2 fruit fly cellular contexts compared by ENCODE assay signal in genomic region chr2L:20889857-20890606, dm6.
A peak's percentile ranks its signal among the peaks of the same experiment; 100 is the strongest.
TF ChIP-seq lines count a peak whose summit lies in the region.

No protein-coding gene starts in this region.

TF ChIP-seq in whole organism, embryonic, 481 proteins besides CTCF, POLR2A, EP300 and RAD21 (continued from another document and continues in another):
- TF ChIP-seq CG8765 (GFP tag; IDR thresholded peaks at IDR 0.05; lab: Robert Waterston, UW): no peak
- peak; percentile 51 for TF ChIP-seq kah (GFP tag; optimal IDR thresholded peaks at IDR 0.05; lab: Kevin White, UChicago)
- TF ChIP-seq MBD-R2 (GFP tag; IDR thresholded peaks at IDR 0.05; lab: Robert Waterston, UW): no peak
- peak; percentile 41 for TF ChIP-seq CG18262 (tag; optimal IDR thresholded peaks at IDR 0.05; lab: Kevin White, UChicago)
- no peak for TF ChIP-seq Bteb2 (GFP tag; optimal IDR thresholded peaks at IDR 0.05; lab: Kevin White, UChicago)
- no peak for TF ChIP-seq Lim3 (GFP tag; IDR thresholded peaks at IDR 0.05; lab: Robert Waterston, UW)
- TF ChIP-seq CG17186 (GFP tag; optimal IDR thresholded peaks at IDR 0.05; lab: Kevin White, UChicago): no peak
- no peak; the same call in 2 of the 3 replicates for TF ChIP-seq sr (GFP tag; IDR thresholded peaks at IDR 0.05; lab: Robert Waterston, UW)
- no peak for TF ChIP-seq CG6654 (GFP tag; optimal IDR thresholded peaks at IDR 0.05; lab: Kevin White, UChicago)
- TF ChIP-seq CG16813 (GFP tag; IDR thresholded peaks at IDR 0.05; lab: Robert Waterston, UW; ENCODE audit: partially characterized antibody): no peak
- TF ChIP-seq sima (GFP tag; optimal IDR thresholded peaks at IDR 0.05; lab: Kevin White, UChicago): peak; percentile 29
- TF ChIP-seq klu (GFP tag; IDR thresholded peaks at IDR 0.05; lab: Robert Waterston, UW): no peak
- no peak for TF ChIP-seq CG7928 (GFP tag; optimal IDR thresholded peaks at IDR 0.05; lab: Kevin White, UChicago)
- TF ChIP-seq cas (GFP tag; IDR thresholded peaks at IDR 0.05; lab: Robert Waterston, UW): no peak
- TF ChIP-seq CG15601 (tag; optimal IDR thresholded peaks at IDR 0.05; lab: Kevin White, UChicago): no peak
- no peak for TF ChIP-seq Lhr (GFP tag; optimal IDR thresholded peaks at IDR 0.05; lab: Kevin White, UChicago)
- TF ChIP-seq chinmo (GFP tag; IDR thresholded peaks at IDR 0.05; lab: Robert Waterston, UW; ENCODE audit: partially characterized antibody): peak; percentile 93
- TF ChIP-seq CG8924 (tag; optimal IDR thresholded peaks at IDR 0.05; lab: Kevin White, UChicago): peak; percentile 8
- TF ChIP-seq z (GFP tag; IDR thresholded peaks at IDR 0.05; lab: Robert Waterston, UW): peak; percentile 4; the same call in 1 of the 3 replicates
- TF ChIP-seq Dbx (GFP tag; IDR thresholded peaks at IDR 0.05; lab: Robert Waterston, UW): no peak
- no peak for TF ChIP-seq CG14050 (GFP tag; IDR thresholded peaks at IDR 0.05; lab: Robert Waterston, UW)
- peak; percentile 5 for TF ChIP-seq Sry-δ (GFP tag; optimal IDR thresholded peaks at IDR 0.05; lab: Kevin White, UChicago)
- peak; percentile 27 for TF ChIP-seq trh (GFP tag; optimal IDR thresholded peaks at IDR 0.05; lab: Kevin White, UChicago)
- TF ChIP-seq chif (GFP tag; optimal IDR thresholded peaks at IDR 0.05; lab: Kevin White, UChicago): peak in 1 of 2 experiments; percentile 5
- no peak for TF ChIP-seq CG42726 (GFP tag; IDR thresholded peaks at IDR 0.05; lab: Robert Waterston, UW; ENCODE audit: partially characterized antibody)
- no peak for TF ChIP-seq CG18476 (GFP tag; optimal IDR thresholded peaks at IDR 0.05; lab: Kevin White, UChicago)
- no peak for TF ChIP-seq luna (GFP tag; optimal IDR thresholded peaks at IDR 0.05; lab: Kevin White, UChicago)
- TF ChIP-seq CG7987 (GFP tag; optimal IDR thresholded peaks at IDR 0.05; lab: Kevin White, UChicago): peak; percentile 44
- no peak for TF ChIP-seq Hr39 (optimal IDR thresholded peaks at IDR 0.05; lab: Kevin White, UChicago)
- TF ChIP-seq org-1 (GFP tag; optimal IDR thresholded peaks at IDR 0.05; lab: Kevin White, UChicago): peak; percentile 38
- TF ChIP-seq sqz (GFP tag; optimal IDR thresholded peaks at IDR 0.05; lab: Kevin White, UChicago): no peak
- peak; percentile 32 for TF ChIP-seq CG7839 (tag; optimal IDR thresholded peaks at IDR 0.05; lab: Kevin White, UChicago)
- no peak for TF ChIP-seq wor (GFP tag; IDR thresholded peaks at IDR 0.05; lab: Robert Waterston, UW)
- no peak for TF ChIP-seq CG14014 (GFP tag; IDR thresholded peaks at IDR 0.05; lab: Robert Waterston, UW)
- no peak for TF ChIP-seq CG15696 (tag; optimal IDR thresholded peaks at IDR 0.05; lab: Kevin White, UChicago)
- peak; percentile 67 for TF ChIP-seq CG1603 (tag; optimal IDR thresholded peaks at IDR 0.05; lab: Kevin White, UChicago)
- TF ChIP-seq CG11093 (GFP tag; IDR thresholded peaks at IDR 0.05; lab: Robert Waterston, UW): no peak
- no peak for TF ChIP-seq crc (GFP tag; optimal IDR thresholded peaks at IDR 0.05; lab: Kevin White, UChicago)
- TF ChIP-seq repo (GFP tag; optimal IDR thresholded peaks at IDR 0.05; lab: Kevin White, UChicago): no peak
- no peak for TF ChIP-seq ftz-f1 (GFP tag; optimal IDR thresholded peaks at IDR 0.05; lab: Kevin White, UChicago)
- no peak for TF ChIP-seq gsb (GFP tag; IDR thresholded peaks at IDR 0.05; lab: Robert Waterston, UW)
- peak; percentile 35 for TF ChIP-seq CG12071 (GFP tag; optimal IDR thresholded peaks at IDR 0.05; lab: Kevin White, UChicago)
- no peak for TF ChIP-seq pfk (GFP tag; optimal IDR thresholded peaks at IDR 0.05; lab: Kevin White, UChicago)
- no peak for TF ChIP-seq Dip3 (GFP tag; optimal IDR thresholded peaks at IDR 0.05; lab: Kevin White, UChicago)
- TF ChIP-seq CG12104 (GFP tag; optimal IDR thresholded peaks at IDR 0.05; lab: Kevin White, UChicago): no peak
- no peak for TF ChIP-seq MTF-1 (GFP tag; optimal IDR thresholded peaks at IDR 0.05; lab: Kevin White, UChicago; ENCODE audit: borderline replicate concordance)
- no peak for TF ChIP-seq HmgD (GFP tag; optimal IDR thresholded peaks at IDR 0.05; lab: Kevin White, UChicago)
- TF ChIP-seq CG30403 (GFP tag; optimal IDR thresholded peaks at IDR 0.05; lab: Kevin White, UChicago): peak; percentile 48
- peak; percentile 36 to 57 for TF ChIP-seq dpn (GFP tag; optimal IDR thresholded peaks at IDR 0.05; lab: Kevin White, UChicago)
- TF ChIP-seq CG11560 (tag; IDR thresholded peaks at IDR 0.05; lab: Robert Waterston, UW): no peak
- peak; percentile 25 for TF ChIP-seq Camta (GFP tag; optimal IDR thresholded peaks at IDR 0.05; lab: Kevin White, UChicago)
- TF ChIP-seq Ets97D (GFP tag; optimal IDR thresholded peaks at IDR 0.05; lab: Kevin White, UChicago): no peak
- no peak for TF ChIP-seq Oaz (GFP tag; IDR thresholded peaks at IDR 0.05; lab: Robert Waterston, UW)
- TF ChIP-seq CG1024 (GFP tag; IDR thresholded peaks at IDR 0.05; lab: Robert Waterston, UW): no peak
- TF ChIP-seq Dad (GFP tag; optimal IDR thresholded peaks at IDR 0.05; lab: Kevin White, UChicago): peak; percentile 36
- no peak for TF ChIP-seq knrl (GFP tag; IDR thresholded peaks at IDR 0.05; lab: Robert Waterston, UW; ENCODE audit: partially characterized antibody)
- TF ChIP-seq CG12391 (tag; optimal IDR thresholded peaks at IDR 0.05; lab: Kevin White, UChicago): peak; percentile 42
- peak; percentile 45 for TF ChIP-seq Ssrp (tag; optimal IDR thresholded peaks at IDR 0.05; lab: Kevin White, UChicago)
- no peak for TF ChIP-seq mld (GFP tag; IDR thresholded peaks at IDR 0.05; lab: Robert Waterston, UW; ENCODE audit: partially characterized antibody)
- peak; percentile 7 for TF ChIP-seq Bdp1 (GFP tag; optimal IDR thresholded peaks at IDR 0.05; lab: Kevin White, UChicago)
- no peak for TF ChIP-seq HmgZ (tag; optimal IDR thresholded peaks at IDR 0.05; lab: Kevin White, UChicago)
- TF ChIP-seq CG8388 (GFP tag; optimal IDR thresholded peaks at IDR 0.05; lab: Kevin White, UChicago): peak; percentile 7
- no peak for TF ChIP-seq usp (GFP tag; optimal IDR thresholded peaks at IDR 0.05; lab: Kevin White, UChicago)
- no peak for TF ChIP-seq Dfd (GFP tag; optimal IDR thresholded peaks at IDR 0.05; lab: Kevin White, UChicago)
- no peak for TF ChIP-seq CG14860 (GFP tag; IDR thresholded peaks at IDR 0.05; lab: Robert Waterston, UW; ENCODE audit: partially characterized antibody)
- no peak for TF ChIP-seq CG13123 (GFP tag; optimal IDR thresholded peaks at IDR 0.05; lab: Kevin White, UChicago)
- no peak for TF ChIP-seq ara (GFP tag; IDR thresholded peaks at IDR 0.05; lab: Robert Waterston, UW)
- no peak for TF ChIP-seq zen (tag; optimal IDR thresholded peaks at IDR 0.05; lab: Kevin White, UChicago)

TF ChIP-seq in whole organism, prepupa, 60 proteins besides CTCF, POLR2A, EP300 and RAD21 (continued from another document):
- TF ChIP-seq CG11294 (GFP tag; IDR thresholded peaks at IDR 0.05; lab: Robert Waterston, UW) (peak; percentile 35; the same call in 1 of the 2 replicates), Met (GFP tag; optimal IDR thresholded peaks at IDR 0.05; lab: Kevin White, UChicago) (no peak), dsx (GFP tag; optimal IDR thresholded peaks at IDR 0.05; lab: Kevin White, UChicago; ENCODE audit: poor library complexity, severe bottlenecking) (no peak), Ets21C (GFP tag; optimal IDR thresholded peaks at IDR 0.05; lab: Kevin White, UChicago) (no peak), ss (GFP tag; optimal IDR thresholded peaks at IDR 0.05; lab: Kevin White, UChicago) (no peak)
